Fruit fly (Drosophila melanogaster): ENCODE measurements around the gene Prosbeta3.

The Prosbeta3 gene

DNA sequence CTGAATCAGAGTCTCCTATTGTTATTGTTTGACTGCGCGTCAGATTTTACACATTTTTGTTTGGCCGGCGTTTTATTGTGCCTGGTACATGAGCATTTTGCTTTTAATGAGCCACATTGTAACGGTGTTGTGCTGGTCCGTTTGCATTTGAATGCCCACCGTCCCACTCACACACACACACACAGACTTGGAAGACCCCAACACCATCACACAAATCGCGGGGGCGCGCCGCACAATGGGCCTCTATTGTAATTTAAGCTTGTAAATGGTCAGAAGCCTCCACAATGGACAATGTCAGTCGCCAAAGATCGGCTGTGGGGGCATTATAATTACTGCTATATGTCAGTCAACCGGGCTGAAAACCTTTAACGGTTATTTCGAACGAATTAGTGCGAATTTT, 49.7 kb downstream of the Prosbeta3 start (continued):
- no peak for TF ChIP-seq CG6654 (GFP tag; optimal IDR thresholded peaks at IDR 0.05)
- no peak for TF ChIP-seq D (optimal IDR thresholded peaks at IDR 0.05)
- no peak for TF ChIP-seq D (GFP tag; optimal IDR thresholded peaks at IDR 0.05)
- peak; percentile 18 for TF ChIP-seq CG4707 (GFP tag; optimal IDR thresholded peaks at IDR 0.05)
- no peak for TF ChIP-seq CHES-1-like (GFP tag; optimal IDR thresholded peaks at IDR 0.05)
- TF ChIP-seq stwl (tag; optimal IDR thresholded peaks at IDR 0.05), result no peak
- no peak for TF ChIP-seq CG1529 (GFP tag; optimal IDR thresholded peaks at IDR 0.05)

DNA sequence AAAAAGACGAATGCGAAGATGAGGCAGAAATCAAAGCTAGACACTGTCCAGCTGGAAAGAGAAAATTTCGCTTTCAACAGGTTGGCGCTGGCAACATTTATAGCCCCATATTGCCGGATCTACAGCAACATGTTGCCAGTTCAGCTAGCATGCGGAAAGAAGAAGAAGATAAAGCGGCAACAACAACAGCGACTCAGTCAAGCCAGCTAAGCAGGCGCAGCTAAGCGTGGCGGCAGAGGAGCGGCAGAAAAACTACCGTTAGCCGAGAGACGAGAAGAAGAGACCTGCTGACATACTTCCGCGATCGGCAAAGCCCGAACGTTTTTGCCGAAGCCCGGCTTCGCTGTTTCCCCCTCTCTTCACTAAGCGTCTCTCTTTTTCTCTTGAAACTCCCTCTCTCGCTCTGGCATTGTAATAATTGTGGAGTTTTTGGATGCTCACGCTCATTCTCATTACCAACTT, 50.6 kb downstream of the Prosbeta3 start:
- TF ChIP-seq CG1602 (GFP tag; optimal IDR thresholded peaks at IDR 0.05), result no peak
- no peak for TF ChIP-seq stwl (tag; optimal IDR thresholded peaks at IDR 0.05)
- peak; percentile 80 for TF ChIP-seq pros (GFP tag; optimal IDR thresholded peaks at IDR 0.05)
- 0 out of 2 replicates have a peak, but pooled peaks have one; percentile 15 for TF ChIP-seq crol (GFP tag; IDR thresholded peaks at IDR 0.05)
- no peak for TF ChIP-seq CG4424 (GFP tag; optimal IDR thresholded peaks at IDR 0.05)
- TF ChIP-seq CG11504 (tag; optimal IDR thresholded peaks at IDR 0.05), result peak; percentile 99
- peak; percentile 88 for TF ChIP-seq Adf1 (GFP tag; IDR thresholded peaks at IDR 0.05)
- TF ChIP-seq Blimp-1 (GFP tag; optimal IDR thresholded peaks at IDR 0.05), result peak; percentile 97
- no peak for TF ChIP-seq gsb (GFP tag; IDR thresholded peaks at IDR 0.05)
- TF ChIP-seq CG3065 (GFP tag; optimal IDR thresholded peaks at IDR 0.05), result no peak
- peak; percentile 66; the same call in 1 of the 3 replicates for TF ChIP-seq CG6175 (GFP tag; IDR thresholded peaks at IDR 0.05)
- TF ChIP-seq kni (GFP tag; optimal IDR thresholded peaks at IDR 0.05), result peak; percentile 72
- TF ChIP-seq CG12769 (tag; optimal IDR thresholded peaks at IDR 0.05), result peak; percentile 5
- peak; percentile 35; the same call in 1 of the 2 replicates for TF ChIP-seq amos (GFP tag; IDR thresholded peaks at IDR 0.05; ENCODE audit: partially characterized antibody)
- peak; percentile 11; the same call in 1 of the 2 replicates for TF ChIP-seq vvl (GFP tag; IDR thresholded peaks at IDR 0.05)
- 0 out of 3 replicates have a peak, but pooled peaks have one; percentile 67 for TF ChIP-seq CG2199 (GFP tag; IDR thresholded peaks at IDR 0.05)
- TF ChIP-seq Deaf1 (tag; optimal IDR thresholded peaks at IDR 0.05), result peak; percentile 96
- peak; percentile 32 for TF ChIP-seq Med (GFP tag)
- TF ChIP-seq CG17385 (GFP tag; optimal IDR thresholded peaks at IDR 0.05), result peak; percentile 87
- TF ChIP-seq en (GFP tag; optimal IDR thresholded peaks at IDR 0.05), result no peak
- no peak for TF ChIP-seq maf-S (GFP tag; optimal IDR thresholded peaks at IDR 0.05)
- peak; percentile 33 for TF ChIP-seq CG3163 (GFP tag; optimal IDR thresholded peaks at IDR 0.05)
- TF ChIP-seq Trl (optimal IDR thresholded peaks at IDR 0.05), result peak; percentile 66 to 67
- no peak for TF ChIP-seq Trl (GFP tag; optimal IDR thresholded peaks at IDR 0.05)
- TF ChIP-seq fd96Cb (tag; optimal IDR thresholded peaks at IDR 0.05), result no peak
- TF ChIP-seq CG4360 (GFP tag; IDR thresholded peaks at IDR 0.05), result peak; percentile 98
- TF ChIP-seq sd (tag; optimal IDR thresholded peaks at IDR 0.05), result peak; percentile 44
- 0 out of 3 replicates have a peak, but pooled peaks have one; percentile 32 for TF ChIP-seq ci (GFP tag; IDR thresholded peaks at IDR 0.05)
- TF ChIP-seq CG9932 (GFP tag; IDR thresholded peaks at IDR 0.05), result no peak
- TF ChIP-seq CG5180 (GFP tag; optimal IDR thresholded peaks at IDR 0.05), result peak; percentile 95
- TF ChIP-seq chinmo (GFP tag; IDR thresholded peaks at IDR 0.05; ENCODE audit: partially characterized antibody), result peak; percentile 95; the same call in 3 of the 4 replicates
- TF ChIP-seq Side (GFP tag; optimal IDR thresholded peaks at IDR 0.05), result no peak
- TF ChIP-seq Spps (tag; optimal IDR thresholded peaks at IDR 0.05), result no peak
- TF ChIP-seq CG1832 (GFP tag; optimal IDR thresholded peaks at IDR 0.05), result peak; percentile 30
- TF ChIP-seq rib (GFP tag; IDR thresholded peaks at IDR 0.05), result peak; percentile 55; the same call in 1 of the 2 replicates
- no peak for TF ChIP-seq CG14441 (GFP tag; IDR thresholded peaks at IDR 0.05)
- TF ChIP-seq HLH54F (GFP tag; optimal IDR thresholded peaks at IDR 0.05), result no peak
- TF ChIP-seq CG7271 (tag; optimal IDR thresholded peaks at IDR 0.05), result no peak
- TF ChIP-seq chm (GFP tag; IDR thresholded peaks at IDR 0.05), result 0 out of 2 replicates have a peak, but pooled peaks have one; percentile 10
- TF ChIP-seq Eip74EF (GFP tag; optimal IDR thresholded peaks at IDR 0.05), result peak in 1 of 2 experiments; percentile 86
- TF ChIP-seq CG10654 (GFP tag; optimal IDR thresholded peaks at IDR 0.05), result no peak
- TF ChIP-seq CG13287 (GFP tag; IDR thresholded peaks at IDR 0.05; ENCODE audit: partially characterized antibody), result peak; percentile 10; the same call in 1 of the 2 replicates

Data from whole organism, embryonic.